Fruit fly (Drosophila melanogaster) S2 (cell line): ENCODE data around the gene CG34330.

Experiments
- CG8478 ChIP-seq: fragments of >200 bp; optimal IDR thresholded peaks from 2 replicates; lab custom pipeline; 2018
- CTCF ChIP-seq, 2 experiments: fragments of >200 bp; optimal IDR thresholded peaks; 2 replicates each; lab custom pipeline; 2018

DNA sequence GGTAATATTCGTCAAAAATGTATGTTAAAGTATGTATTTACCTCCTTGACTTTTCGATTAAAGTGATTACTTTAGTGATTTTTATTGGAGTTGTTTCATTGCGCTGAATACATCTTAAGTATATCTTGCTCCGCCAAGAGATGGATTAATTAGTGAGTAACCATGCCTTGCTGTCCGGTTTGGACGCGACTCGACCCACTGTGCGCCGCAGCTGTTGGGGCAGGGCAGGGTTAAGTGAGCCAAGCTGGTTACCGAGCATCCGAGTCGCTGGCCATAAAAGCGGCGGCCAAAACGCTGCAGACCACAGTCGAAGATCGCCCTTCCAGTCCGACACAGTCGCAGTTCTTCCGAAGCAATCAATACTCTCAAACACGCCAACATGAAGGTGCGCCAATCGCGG lies 12.6 kb upstream of the CG34330 start, which contains the start of gene CG14191:
- TF ChIP-seq CTCF (optimal IDR thresholded peaks at IDR 0.05; lab: Kevin White, UChicago) (no peak), CG8478 (lab: Kevin White, UChicago) (no peak)
